Worm (Caenorhabditis elegans) whole organism, L4/young adult: ENCODE data around the gene zim-1.

ENCODE experiments used
- W03F9.2 ChIP-seq: fragments of 150-350 bp; optimal IDR thresholded peaks from 2 replicates; lab custom pipeline; 2014; ENCODE audit warnings: missing biosample characterization, missing genetic modification characterization
- dao-5 ChIP-seq: sonication (generic microtip); optimal IDR thresholded peaks from 2 replicates; lab custom pipeline; 2016; ENCODE audit warnings: missing genotype, missing genetic modification characterization, moderate library complexity, missing compliant biosample characterization
- him-1 ChIP-seq: sonication (generic microtip); optimal IDR thresholded peaks from 2 replicates; lab custom pipeline; 2016; ENCODE audit warnings: missing genotype, missing genetic modification reagents, missing genetic modification characterization, missing compliant biosample characterization

The zim-1 gene

ce11 chrIV:10546589-10547136, at the start of gene zim-1:
Gene zim-1, plus strand, starts transcription at chrIV:10547086.
- TF ChIP-seq him-1 (tag; lab: Kevin White, UChicago) (no peak), dao-5 (no peak), W03F9.2 (no peak)

DNA sequence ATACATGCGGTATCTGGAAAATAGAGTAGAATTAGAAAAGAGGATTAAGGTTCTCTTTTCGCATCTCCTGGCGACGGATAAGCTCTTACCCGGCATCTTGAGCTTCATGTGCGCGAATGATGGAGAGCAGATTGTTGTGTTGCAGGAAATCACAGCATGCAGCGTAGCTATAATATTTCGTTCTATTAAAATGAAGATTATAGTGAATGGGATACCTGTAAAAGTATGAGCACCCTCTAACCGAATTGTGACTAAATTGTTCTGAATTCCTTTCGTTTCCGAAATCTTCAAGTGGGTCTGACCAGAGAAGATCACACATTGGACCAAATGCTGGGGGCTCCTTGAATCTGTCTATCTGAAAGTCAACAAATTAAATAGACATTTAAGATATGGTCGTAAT, 48.5 kb upstream of the zim-1 start:
- TF ChIP-seq W03F9.2: no peak
- no peak for TF ChIP-seq him-1 (tag; lab: Kevin White, UChicago)
- TF ChIP-seq dao-5: no peak

DNA sequence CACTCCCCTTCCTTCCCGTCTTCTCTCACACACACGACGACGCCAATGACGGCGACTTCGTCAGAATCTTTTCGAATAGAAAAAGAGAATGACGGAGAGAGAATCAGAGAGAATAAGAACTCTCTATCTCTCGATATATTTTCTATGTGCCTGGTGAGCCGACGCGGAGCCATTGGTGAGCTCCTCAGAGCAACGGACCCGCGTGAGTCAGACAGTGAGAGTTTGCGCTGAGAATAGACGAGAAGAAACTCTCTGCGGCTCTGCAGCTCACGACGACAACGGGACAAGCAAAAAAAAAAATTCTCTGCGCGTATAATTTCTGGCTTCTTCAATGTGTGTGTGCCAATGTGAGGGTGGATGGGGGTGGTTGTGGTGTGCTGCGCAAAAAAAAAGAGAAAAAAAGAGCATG, 46.9 kb upstream of the zim-1 start:
- TF ChIP-seq dao-5: no peak
- peak; percentile 85 for TF ChIP-seq him-1 (tag; lab: Kevin White, UChicago)
- TF ChIP-seq W03F9.2: no peak

DNA sequence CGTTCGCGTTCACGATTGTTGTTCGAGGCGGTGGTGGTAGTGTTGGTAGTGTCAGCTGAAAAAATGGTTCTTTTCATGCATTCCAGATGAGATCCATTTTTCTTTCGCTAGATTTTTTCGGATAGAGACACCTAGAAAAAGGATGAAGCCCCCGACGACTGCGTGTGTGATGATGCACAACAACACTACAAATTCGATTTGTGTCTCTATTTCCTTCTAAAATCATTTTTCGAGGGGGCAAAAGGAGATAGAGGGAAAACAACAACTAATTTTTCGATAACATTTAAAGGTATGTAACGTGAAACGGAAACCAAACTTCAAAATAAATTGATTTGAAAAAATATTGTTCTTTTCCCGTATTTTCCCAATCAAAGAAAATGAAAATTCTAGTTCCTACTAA, 46.4 kb upstream of the zim-1 start:
- TF ChIP-seq him-1 (tag; lab: Kevin White, UChicago): no peak
- no peak for TF ChIP-seq W03F9.2
- no peak for TF ChIP-seq dao-5

DNA sequence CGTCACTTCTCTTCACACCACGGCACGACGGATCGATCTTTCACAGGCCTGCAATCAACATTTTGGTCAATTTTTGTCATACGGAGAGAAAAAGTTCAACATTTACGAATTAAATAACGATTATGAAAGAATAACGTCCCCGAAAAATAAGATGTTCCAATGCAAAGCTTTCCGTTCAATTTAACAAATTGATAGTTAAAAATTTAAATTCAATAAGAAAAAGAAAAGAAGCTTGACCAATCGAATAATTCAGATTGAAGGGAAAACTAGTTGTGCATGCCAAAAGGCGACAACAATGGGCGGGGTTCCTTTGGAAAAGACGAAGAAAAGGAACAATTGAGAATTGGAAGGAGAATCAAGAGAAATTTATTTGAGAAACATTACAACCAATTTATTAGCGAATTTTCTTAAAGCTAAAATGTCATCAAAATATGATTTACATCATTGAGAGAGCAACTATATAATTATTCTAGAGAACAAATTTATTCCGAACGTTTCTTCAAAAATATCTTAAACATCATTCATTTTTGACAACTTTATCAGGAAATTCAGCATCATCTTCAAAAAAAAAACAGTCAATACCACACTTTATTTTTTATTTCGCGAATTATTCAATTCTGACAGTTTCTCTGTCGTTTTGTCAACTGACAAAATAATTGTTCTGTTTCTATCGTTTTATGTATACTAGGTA, 45.2 kb upstream of the zim-1 start, which contains the start of gene tax-6:
TSS of gene tax-6 (minus strand) at position 51 of the 691 bp plus-strand sequence.
- TF ChIP-seq dao-5: no peak

DNA sequence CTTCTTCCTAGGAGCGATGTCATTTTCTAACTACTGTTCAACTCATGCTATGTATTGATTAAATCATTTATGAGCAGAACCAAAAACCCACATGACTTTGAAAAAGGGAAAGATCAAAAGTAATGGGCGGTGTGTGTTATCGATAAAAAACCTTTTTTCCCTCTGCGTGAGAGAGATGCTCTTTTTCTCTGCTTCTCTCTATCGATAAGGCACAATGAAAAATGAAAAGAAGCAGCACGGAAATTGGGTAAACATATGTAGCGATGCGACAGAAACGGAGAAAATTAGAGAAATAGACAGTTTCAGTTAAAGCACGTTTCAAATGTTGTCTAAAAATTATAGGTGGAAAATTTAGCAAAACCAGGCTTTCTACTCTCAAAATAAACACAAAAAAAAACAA, 44.5 kb upstream of the zim-1 start:
- TF ChIP-seq W03F9.2 (peak; percentile 4), dao-5 (no peak)

DNA sequence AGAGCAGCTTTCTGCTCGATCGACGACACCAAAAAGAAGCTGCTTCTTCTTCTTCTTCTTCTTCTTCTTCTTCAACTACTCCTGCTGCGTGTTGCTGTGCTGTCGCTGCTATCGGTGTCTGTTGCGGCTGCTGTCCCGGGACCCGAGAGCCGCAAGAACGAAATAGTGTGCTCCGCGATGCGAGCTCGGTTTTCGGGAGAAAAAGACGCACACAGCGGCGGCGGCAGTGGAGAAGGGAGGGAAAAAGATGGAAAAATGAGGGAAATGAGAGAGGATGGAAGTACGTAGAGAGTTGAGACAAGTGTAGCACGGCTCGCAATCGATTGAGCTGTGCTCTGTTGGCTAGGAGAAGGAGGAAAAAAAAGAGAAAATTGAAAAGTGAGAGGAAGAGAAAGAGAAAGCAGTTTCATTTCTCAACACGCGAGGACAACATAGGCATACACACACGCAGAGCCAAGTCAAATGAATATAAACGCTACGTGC, 43.1 kb upstream of the zim-1 start:
- TF ChIP-seq dao-5 (no peak), him-1 (tag; lab: Kevin White, UChicago) (peak; percentile 70)

DNA sequence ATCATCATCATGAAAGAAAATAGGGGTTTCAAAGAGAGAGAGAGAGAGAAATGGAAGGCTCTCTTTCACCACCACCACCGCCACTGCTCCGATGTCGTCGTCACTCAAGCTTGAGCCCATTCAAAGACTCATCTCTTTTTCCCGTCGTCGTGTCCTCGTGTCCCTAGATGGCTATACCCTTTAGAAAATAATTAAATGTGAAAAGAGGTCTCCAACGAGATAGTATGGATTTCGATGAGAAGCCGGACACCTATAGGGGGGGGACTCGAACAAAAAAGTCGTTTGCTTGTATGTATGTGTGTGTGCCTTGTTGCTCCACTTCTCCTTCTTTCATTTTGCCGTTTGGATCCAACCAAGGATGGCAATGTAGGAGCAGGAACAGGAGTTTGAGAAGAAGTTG, 41.9 kb upstream of the zim-1 start:
- TF ChIP-seq him-1 (tag; lab: Kevin White, UChicago): no peak

DNA sequence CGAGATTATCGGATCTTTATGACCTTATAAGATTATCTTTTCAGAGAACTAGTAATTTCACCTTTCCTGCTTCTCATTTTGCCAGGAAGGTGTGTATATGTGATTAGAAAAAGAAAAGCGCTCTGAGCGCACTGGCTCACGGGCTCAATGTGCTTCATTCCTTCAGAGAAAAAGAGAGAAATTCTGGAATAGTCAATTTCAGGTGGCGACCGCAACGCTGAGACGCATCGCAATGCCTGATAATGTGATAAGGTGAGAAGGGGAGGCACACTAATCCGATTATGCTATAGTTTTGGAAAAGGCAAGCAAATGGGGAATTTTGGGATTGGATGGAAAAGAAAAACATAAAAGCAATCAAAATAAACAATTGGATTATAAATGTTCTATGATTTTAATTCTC, 40.9 kb upstream of the zim-1 start:
- TF ChIP-seq dao-5 (no peak), W03F9.2 (no peak), him-1 (tag; lab: Kevin White, UChicago) (no peak)

ce11 chrIV:10507586-10507985, 39.3 kb upstream of the zim-1 start:
- TF ChIP-seq him-1 (tag; lab: Kevin White, UChicago) (peak; percentile 14), W03F9.2 (no peak), dao-5 (no peak)

ce11 chrIV:10511432-10511831, 35.5 kb upstream of the zim-1 start:
- no peak for TF ChIP-seq dao-5
- TF ChIP-seq him-1 (tag; lab: Kevin White, UChicago): no peak
- TF ChIP-seq W03F9.2: no peak

DNA sequence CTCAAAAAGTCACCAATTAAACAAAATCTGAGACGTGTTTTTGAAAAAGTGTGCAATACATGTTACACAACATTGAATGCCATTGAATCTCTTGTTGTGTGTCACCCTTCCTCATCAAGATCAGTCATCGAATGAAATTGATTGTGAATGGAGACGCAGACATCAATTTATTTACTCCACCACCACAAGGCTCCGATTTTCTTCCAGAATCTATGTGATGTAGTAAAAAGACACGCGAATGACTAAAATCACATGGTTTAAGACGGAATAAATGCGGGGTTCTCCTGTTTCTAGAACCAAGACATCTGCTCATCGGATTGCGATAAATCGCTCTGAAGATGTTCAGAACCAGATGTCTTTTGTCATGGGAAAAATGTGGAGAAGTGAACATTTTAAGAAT, 34.1 kb upstream of the zim-1 start:
- TF ChIP-seq W03F9.2 (no peak), dao-5 (no peak), him-1 (tag; lab: Kevin White, UChicago) (no peak)

DNA sequence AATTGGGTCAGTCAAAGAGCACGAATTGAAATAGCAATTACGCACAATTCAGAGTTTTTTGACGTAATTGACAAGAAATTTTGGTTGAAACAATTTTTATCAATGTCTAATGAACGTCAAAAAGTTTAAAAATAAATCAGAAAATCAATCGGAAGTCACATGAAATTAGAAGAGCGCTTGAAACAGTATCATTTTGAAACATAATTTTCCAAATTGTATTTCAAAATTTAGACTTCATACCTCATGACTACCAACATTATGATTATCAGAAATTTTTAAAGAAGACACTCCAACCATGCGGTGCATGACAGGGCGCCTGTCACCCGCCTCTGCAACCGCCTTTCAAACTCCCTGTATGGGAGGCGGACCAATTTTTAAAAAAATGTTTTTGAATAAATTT, 33.6 kb upstream of the zim-1 start:
- TF ChIP-seq W03F9.2: no peak
- TF ChIP-seq him-1 (tag; lab: Kevin White, UChicago): no peak
- TF ChIP-seq dao-5: no peak

DNA sequence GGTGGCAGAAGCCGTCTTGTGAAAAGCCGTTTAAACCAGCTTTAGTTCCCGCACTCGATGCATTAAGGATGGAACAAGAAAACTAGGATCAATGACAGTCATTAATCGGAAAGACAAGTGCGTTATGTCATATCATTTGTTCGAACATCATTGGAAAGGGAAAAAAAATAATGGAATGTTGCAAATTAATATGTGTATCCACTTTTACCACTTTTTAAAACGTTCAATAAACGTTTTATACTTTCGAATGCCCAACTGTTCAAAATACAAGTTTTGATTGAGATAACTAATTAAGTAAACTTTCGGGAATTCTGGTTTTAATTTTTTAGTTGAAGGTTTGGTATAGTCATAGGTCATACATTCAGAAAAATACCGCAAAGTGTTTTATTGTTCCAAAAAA, 31.8 kb upstream of the zim-1 start, which contains the start of gene C02F4.4:
TSS of gene C02F4.4 (minus strand) at position 101 of the 400 bp plus-strand sequence.
- TF ChIP-seq W03F9.2 (no peak), him-1 (tag; lab: Kevin White, UChicago) (no peak), dao-5 (no peak)

DNA sequence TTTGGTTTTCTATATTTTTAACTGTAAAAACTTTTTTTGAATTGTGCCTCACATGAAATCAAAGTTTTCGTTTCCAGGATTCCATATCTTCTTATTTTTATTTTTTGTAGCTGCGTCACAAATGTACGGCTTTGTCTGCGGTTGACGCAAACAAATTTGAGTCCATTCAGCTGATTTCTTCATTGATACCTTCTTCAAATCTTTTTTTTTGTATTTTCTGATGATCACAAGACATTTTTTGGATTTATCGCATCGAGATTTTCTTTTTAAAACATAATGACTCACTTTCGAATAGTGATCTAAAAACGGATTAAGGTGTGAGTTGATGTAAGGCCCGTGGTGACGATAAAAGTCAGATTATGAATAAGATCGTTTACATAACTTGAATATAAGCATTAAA, 28.2 kb upstream of the zim-1 start:
- TF ChIP-seq W03F9.2: no peak

- TF ChIP-seq dao-5 (no peak), him-1 (tag; lab: Kevin White, UChicago) (no peak), W03F9.2 (no peak)
These were observed 25.8 kb upstream of the zim-1 start, which contains the start of gene cal-4 for ce11 chrIV:10521106-10521505. Gene cal-4, plus strand, starts transcription at chrIV:10521406.
